Worm (Caenorhabditis elegans): ENCODE data around the gene R13H4.6.

R13H4.6 gene

ce11 chrV:11819451-11819850 lies 43.5 kb upstream of the R13H4.6 start:
- TF ChIP-seq pat-9 (tag; optimal IDR thresholded peaks at IDR 0.05) (no peak), ceh-48 (tag; optimal IDR thresholded peaks at IDR 0.05) (no peak)

ce11 chrV:11820551-11820950 lies 42.4 kb upstream of the R13H4.6 start:
- TF ChIP-seq elt-2 (tag; optimal IDR thresholded peaks at IDR 0.05) = peak; percentile 34
- no peak for TF ChIP-seq lin-11 (tag; optimal IDR thresholded peaks at IDR 0.05)

ce11 chrV:11822461-11822939 lies 40.4 kb upstream of the R13H4.6 start, which contains the start of gene pyc-1:
Gene pyc-1 (minus strand): TSS chrV:11822529.
- TF ChIP-seq ztf-16 (tag; optimal IDR thresholded peaks at IDR 0.05) (no peak), tbx-2 (tag; optimal IDR thresholded peaks at IDR 0.05) (no peak), ama-1 (optimal IDR thresholded peaks at IDR 0.05) (no peak), che-1 (tag; optimal IDR thresholded peaks at IDR 0.05) (no peak), dve-1 (tag; optimal IDR thresholded peaks at IDR 0.05) (no peak), sox-4 (tag; optimal IDR thresholded peaks at IDR 0.05) (no peak), nhr-11 (tag; optimal IDR thresholded peaks at IDR 0.05) (no peak), T23F11.4 (GFP tag; optimal IDR thresholded peaks at IDR 0.05) (no peak), ets-4 (tag; optimal IDR thresholded peaks at IDR 0.05) (no peak)

ce11 chrV:11823125-11823833 lies 39.6 kb upstream of the R13H4.6 start:
- TF ChIP-seq elt-2 (tag; optimal IDR thresholded peaks at IDR 0.05) (peak; percentile 39), nfya-1 (tag; optimal IDR thresholded peaks at IDR 0.05) (peak; percentile 36)

- TF ChIP-seq unc-55 (GFP tag; optimal IDR thresholded peaks at IDR 0.05) = peak; percentile 33
- TF ChIP-seq ceh-2 (tag; optimal IDR thresholded peaks at IDR 0.05) = no peak
- TF ChIP-seq ceh-34 (tag; optimal IDR thresholded peaks at IDR 0.05) = no peak
- TF ChIP-seq ceh-18 (tag; optimal IDR thresholded peaks at IDR 0.05) = peak; percentile 54
- peak; percentile 11 for TF ChIP-seq hlh-30 (tag; optimal IDR thresholded peaks at IDR 0.05; ENCODE audit: insufficient read depth)
- no peak for TF ChIP-seq C38D4.7 (GFP tag; optimal IDR thresholded peaks at IDR 0.05)
Measured at ce11 chrV:11823978-11824377, 38.9 kb upstream of the R13H4.6 start.

ce11 chrV:11825662-11826061 lies 37.3 kb upstream of the R13H4.6 start, which contains the start of gene D2023.4:
Gene D2023.4 (minus strand): TSS chrV:11825762.
- TF ChIP-seq ztf-16 (tag; optimal IDR thresholded peaks at IDR 0.05) (no peak), pha-2 (tag; optimal IDR thresholded peaks at IDR 0.05) (no peak), sox-4 (tag; optimal IDR thresholded peaks at IDR 0.05) (no peak), ceh-6 (GFP tag; optimal IDR thresholded peaks at IDR 0.05) (no peak), fkh-10 (GFP tag; optimal IDR thresholded peaks at IDR 0.05) (no peak), eyg-1 (tag; optimal IDR thresholded peaks at IDR 0.05) (no peak), ceh-9 (tag; optimal IDR thresholded peaks at IDR 0.05) (no peak), pag-3 (tag; optimal IDR thresholded peaks at IDR 0.05; ENCODE audit: borderline replicate concordance) (no peak), C38D4.7 (GFP tag; optimal IDR thresholded peaks at IDR 0.05) (no peak), syd-9 (tag; optimal IDR thresholded peaks at IDR 0.05) (no peak), dve-1 (tag; optimal IDR thresholded peaks at IDR 0.05) (no peak), che-1 (tag; optimal IDR thresholded peaks at IDR 0.05) (no peak), nhr-11 (tag; optimal IDR thresholded peaks at IDR 0.05) (no peak)

ce11 chrV:11826967-11827366 lies 36.0 kb upstream of the R13H4.6 start, which contains the start of the genes mpst-1 and D2023.6:
Gene mpst-1 (minus strand): TSS chrV:11827067.
Gene D2023.6 (plus strand): TSS chrV:11827354.
- TF ChIP-seq unc-55 (GFP tag; optimal IDR thresholded peaks at IDR 0.05) (no peak), fkh-6 (tag; optimal IDR thresholded peaks at IDR 0.05) (no peak), ref-2 (tag; optimal IDR thresholded peaks at IDR 0.05) (no peak), rnt-1 (tag; optimal IDR thresholded peaks at IDR 0.05) (no peak), unc-42 (tag; optimal IDR thresholded peaks at IDR 0.05) (no peak), ceh-48 (tag; optimal IDR thresholded peaks at IDR 0.05) (no peak), ttx-3 (tag; optimal IDR thresholded peaks at IDR 0.05) (no peak), Y22D7AL.16 (tag; optimal IDR thresholded peaks at IDR 0.05) (no peak), hlh-30 (tag; optimal IDR thresholded peaks at IDR 0.05; ENCODE audit: insufficient read depth) (no peak), lim-6 (tag; optimal IDR thresholded peaks at IDR 0.05) (no peak), ztf-16 (tag; optimal IDR thresholded peaks at IDR 0.05) (no peak), sdc-2 (tag; optimal IDR thresholded peaks at IDR 0.05) (no peak), ceh-18 (tag; optimal IDR thresholded peaks at IDR 0.05) (no peak), mec-3 (tag; optimal IDR thresholded peaks at IDR 0.05; ENCODE audit: borderline replicate concordance) (no peak), hlh-8 (tag; optimal IDR thresholded peaks at IDR 0.05) (no peak)

Measured in whole organism, late embryonic.